Worm (Caenorhabditis elegans) whole organism, L4/young adult: ENCODE results near the gene npr-16.
A peak's percentile ranks its signal among the peaks of the same experiment; 100 is the strongest.

ENCODE experiments used
- W03F9.2 ChIP-seq: fragments of 150-350 bp; optimal IDR thresholded peaks from 2 replicates; lab custom pipeline; 2014; ENCODE audit warnings: missing biosample characterization, missing genetic modification characterization
- dao-5 ChIP-seq: sonication (generic microtip); optimal IDR thresholded peaks from 2 replicates; lab custom pipeline; 2016; ENCODE audit warnings: missing genotype, missing genetic modification characterization, moderate library complexity, missing compliant biosample characterization
- him-1 ChIP-seq: sonication (generic microtip); optimal IDR thresholded peaks from 2 replicates; lab custom pipeline; 2016; ENCODE audit warnings: missing genotype, missing genetic modification reagents, missing genetic modification characterization, missing compliant biosample characterization

The npr-16 gene

ce11 chrX:3503025-3503424 lies 15.6 kb upstream of the npr-16 start:
- TF ChIP-seq dao-5 (tag; lab: Kevin White, UChicago), result no peak
- TF ChIP-seq W03F9.2 (tag; lab: Kevin White, UChicago), result no peak
- TF ChIP-seq him-1 (tag; lab: Kevin White, UChicago), result no peak

- TF ChIP-seq dao-5 (tag; lab: Kevin White, UChicago), result no peak
- TF ChIP-seq him-1 (tag; lab: Kevin White, UChicago), result no peak
- no peak for TF ChIP-seq W03F9.2 (tag; lab: Kevin White, UChicago)
Observed at ce11 chrX:3505062-3505461, 13.5 kb upstream of the npr-16 start.

- TF ChIP-seq W03F9.2 (tag; lab: Kevin White, UChicago), result no peak
- TF ChIP-seq him-1 (tag; lab: Kevin White, UChicago), result no peak
- TF ChIP-seq dao-5 (tag; lab: Kevin White, UChicago), result no peak
Observed at ce11 chrX:3506556-3506955, 12.0 kb upstream of the npr-16 start.

- no peak for TF ChIP-seq dao-5 (tag; lab: Kevin White, UChicago)
- no peak for TF ChIP-seq him-1 (tag; lab: Kevin White, UChicago)
Observed at ce11 chrX:3507214-3507613, 11.4 kb upstream of the npr-16 start.

- TF ChIP-seq W03F9.2 (tag; lab: Kevin White, UChicago) (no peak), him-1 (tag; lab: Kevin White, UChicago) (no peak), dao-5 (tag; lab: Kevin White, UChicago) (no peak)
Observed at ce11 chrX:3508906-3509305, 9.7 kb upstream of the npr-16 start, which contains the start of gene sox-4. TSS of gene sox-4 (minus strand) at chrX:3509006.

ce11 chrX:3513715-3514114 lies 4.9 kb upstream of the npr-16 start:
- TF ChIP-seq dao-5 (tag; lab: Kevin White, UChicago), result no peak
- TF ChIP-seq him-1 (tag; lab: Kevin White, UChicago), result no peak
- TF ChIP-seq W03F9.2 (tag; lab: Kevin White, UChicago), result no peak

- TF ChIP-seq him-1 (tag; lab: Kevin White, UChicago) (no peak), W03F9.2 (tag; lab: Kevin White, UChicago) (no peak), dao-5 (tag; lab: Kevin White, UChicago) (no peak)
Observed at ce11 chrX:3517141-3517540, 1.5 kb upstream of the npr-16 start.

ce11 chrX:3526712-3527111 lies 8.1 kb downstream of the npr-16 start:
- TF ChIP-seq W03F9.2 (tag; lab: Kevin White, UChicago), result no peak
- TF ChIP-seq him-1 (tag; lab: Kevin White, UChicago), result no peak
- no peak for TF ChIP-seq dao-5 (tag; lab: Kevin White, UChicago)

ce11 chrX:3532919-3533318 lies 14.3 kb downstream of the npr-16 start, which contains the start of gene F56B6.6:
TSS of gene F56B6.6 (minus strand) at chrX:3533019.
- TF ChIP-seq W03F9.2 (tag; lab: Kevin White, UChicago) (no peak), dao-5 (tag; lab: Kevin White, UChicago) (no peak), him-1 (tag; lab: Kevin White, UChicago) (no peak)

- no peak for TF ChIP-seq W03F9.2 (tag; lab: Kevin White, UChicago)
- TF ChIP-seq dao-5 (tag; lab: Kevin White, UChicago), result no peak
- no peak for TF ChIP-seq him-1 (tag; lab: Kevin White, UChicago)
Observed at ce11 chrX:3534218-3534617, 15.6 kb downstream of the npr-16 start.

ce11 chrX:3535505-3535904 lies 16.9 kb downstream of the npr-16 start:
- TF ChIP-seq him-1 (tag; lab: Kevin White, UChicago), result peak; percentile 61
- TF ChIP-seq dao-5 (tag; lab: Kevin White, UChicago), result no peak

- TF ChIP-seq him-1 (tag; lab: Kevin White, UChicago) (no peak), W03F9.2 (tag; lab: Kevin White, UChicago) (no peak), dao-5 (tag; lab: Kevin White, UChicago) (no peak)
Observed at ce11 chrX:3536302-3537251, 18.0 kb downstream of the npr-16 start.

- TF ChIP-seq dao-5 (tag; lab: Kevin White, UChicago), result no peak
- no peak for TF ChIP-seq him-1 (tag; lab: Kevin White, UChicago)
- no peak for TF ChIP-seq W03F9.2 (tag; lab: Kevin White, UChicago)
Observed at ce11 chrX:3537335-3537734, 18.7 kb downstream of the npr-16 start, which contains the start of gene gyg-1. TSS of gene gyg-1 (plus strand) at chrX:3537635.

ce11 chrX:3538067-3538466 lies 19.5 kb downstream of the npr-16 start:
- TF ChIP-seq W03F9.2 (tag; lab: Kevin White, UChicago), result no peak
- TF ChIP-seq dao-5 (tag; lab: Kevin White, UChicago), result no peak
- no peak for TF ChIP-seq him-1 (tag; lab: Kevin White, UChicago)
